Fruit fly (Drosophila melanogaster) whole organism, embryonic: ENCODE data around the gene PlexA.

ENCODE experiments used
- ATbp ChIP-seq: fragments of 200-800 bp; sonication (Bioruptor generic); optimal IDR thresholded peaks from 2 replicates; lab custom pipeline; 2017; ENCODE audit warnings: missing biosample characterization, mild to moderate bottlenecking, missing genetic modification characterization, missing genetic modification reagents
- Antp ChIP-seq: fragments of 200-800 bp; sonication (Bioruptor generic); optimal IDR thresholded peaks from 3 replicates; lab custom pipeline; 2016; ENCODE audit warnings: missing biosample characterization, missing genetic modification characterization
- B-H2 ChIP-seq: fragments of 200-800 bp; sonication (Bioruptor generic); optimal IDR thresholded peaks from 2 replicates; lab custom pipeline; 2018; ENCODE audit warnings: missing biosample characterization, mild to moderate bottlenecking, missing genetic modification characterization
- C15 ChIP-seq: fragments of 200-800 bp; sonication (Bioruptor generic); IDR thresholded peaks from 3 replicates; pipeline ENCODE4 v1.3.6; 2022; ENCODE audit warnings: missing biosample characterization, missing genetic modification characterization
- CG12236 ChIP-seq: fragments of 200-800 bp; sonication (Bioruptor generic); optimal IDR thresholded peaks from 2 replicates; lab custom pipeline; 2016; ENCODE audit warnings: missing biosample characterization, missing genetic modification characterization
- CG12659 ChIP-seq: fragments of 200-800 bp; sonication (Bioruptor generic); optimal IDR thresholded peaks from 3 replicates; lab custom pipeline; 2017; ENCODE audit warnings: mild to moderate bottlenecking, missing biosample characterization, missing genetic modification reagents, missing genetic modification characterization
- CG13424 ChIP-seq: fragments of 200-800 bp; sonication (Bioruptor generic); optimal IDR thresholded peaks from 2 replicates; lab custom pipeline; 2019; ENCODE audit warnings: missing biosample characterization, mild to moderate bottlenecking, missing genetic modification characterization, moderate library complexity
- CG14667 ChIP-seq: fragments of 200-800 bp; sonication (Bioruptor generic); IDR thresholded peaks from 2 replicates; pipeline ENCODE4 v1.3.6; 2022; ENCODE audit warnings: missing biosample characterization, missing genetic modification characterization
- CG14860 ChIP-seq: fragments of 200-800 bp; sonication (Bioruptor generic); IDR thresholded peaks from 3 replicates; pipeline ENCODE4 v1.3.6; 2022; ENCODE audit warnings: missing biosample characterization, missing genetic modification characterization; ENCODE audit not compliant: partially characterized antibody
- CG1603 ChIP-seq: fragments of 200-800 bp; sonication (Bioruptor generic); optimal IDR thresholded peaks from 2 replicates; lab custom pipeline; 2019; ENCODE audit warnings: missing biosample characterization, mild to moderate bottlenecking, missing genetic modification characterization, moderate library complexity
- CG17328 ChIP-seq: fragments of 200-800 bp; sonication (Bioruptor generic); IDR thresholded peaks from 2 replicates; pipeline ENCODE4 v1.3.6; 2022; ENCODE audit warnings: missing biosample characterization, missing genetic modification characterization
- CG17359 ChIP-seq: fragments of 200-800 bp; sonication (Bioruptor generic); optimal IDR thresholded peaks from 3 replicates; lab custom pipeline; 2018; ENCODE audit warnings: missing biosample characterization, mild to moderate bottlenecking, missing genetic modification characterization, moderate library complexity
- CG17802 ChIP-seq: fragments of 200-800 bp; sonication (Bioruptor generic); optimal IDR thresholded peaks from 2 replicates; lab custom pipeline; 2018; ENCODE audit warnings: missing biosample characterization, mild to moderate bottlenecking, missing genetic modification characterization, moderate library complexity
- CG2712 ChIP-seq: fragments of 200-800 bp; optimal IDR thresholded peaks from 3 replicates; lab custom pipeline; 2019; ENCODE audit warnings: missing biosample characterization, mild to moderate bottlenecking, missing genetic modification characterization, moderate library complexity
- CG2889 ChIP-seq: fragments of 200-800 bp; sonication (Bioruptor generic); IDR thresholded peaks from 3 replicates; pipeline ENCODE4 v1.3.6; 2022; ENCODE audit warnings: missing biosample characterization, missing genetic modification characterization
- CG31388 ChIP-seq: fragments of 200-800 bp; sonication (Bioruptor generic); optimal IDR thresholded peaks from 2 replicates; lab custom pipeline; 2016; ENCODE audit warnings: missing biosample characterization, missing genetic modification characterization
- CG31441 ChIP-seq: fragments of 200-800 bp; sonication (Bioruptor generic); IDR thresholded peaks from 2 replicates; pipeline ENCODE4 v1.3.6; 2022; ENCODE audit warnings: missing biosample characterization, missing genetic modification characterization
- CG7271 ChIP-seq: fragments of 200-800 bp; sonication (Bioruptor generic); optimal IDR thresholded peaks from 2 replicates; lab custom pipeline; 2018; ENCODE audit warnings: missing biosample characterization, mild to moderate bottlenecking, missing genetic modification characterization, moderate library complexity
- CG7556 ChIP-seq: fragments of 200-800 bp; sonication (Bioruptor generic); optimal IDR thresholded peaks from 2 replicates; lab custom pipeline; 2017; ENCODE audit warnings: missing biosample characterization, mild to moderate bottlenecking, missing genetic modification characterization
- CG7786 ChIP-seq: fragments of 200-800 bp; sonication (Bioruptor generic); optimal IDR thresholded peaks from 2 replicates; lab custom pipeline; 2016; ENCODE audit warnings: missing biosample characterization, missing genetic modification characterization
- CG8290 ChIP-seq, 3 experiments: fragments of 200-800 bp; sonication (Bioruptor generic); optimal IDR thresholded peaks; 2 replicates each; lab custom pipeline; 2016 to 2019; ENCODE audit warnings: missing biosample characterization in 3 of 3, missing genetic modification characterization in 3 of 3, mild to moderate bottlenecking in 2 of 3, moderate library complexity in 1 of 3
- CTCF ChIP-seq: fragments of 200-800 bp; sonication (Bioruptor generic); optimal IDR thresholded peaks from 2 replicates; lab custom pipeline; 2017; ENCODE audit warnings: missing biosample characterization, mild to moderate bottlenecking, missing genetic modification characterization, moderate library complexity
- Chrac-16 ChIP-seq: fragments of 200-800 bp; sonication (Bioruptor generic); optimal IDR thresholded peaks from 3 replicates; lab custom pipeline; 2016; ENCODE audit warnings: missing biosample characterization, missing genetic modification characterization
- Eip74EF ChIP-seq, 2 experiments: fragments of 200-800 bp in 1 of 2; fragments of >200 bp in 1 of 2; sonication (Bioruptor generic) in 1 of 2; optimal IDR thresholded peaks; 2 replicates each; lab custom pipeline; 2017 to 2019; ENCODE audit warnings: missing biosample characterization in 2 of 2, missing genetic modification characterization in 2 of 2, mild to moderate bottlenecking in 1 of 2, moderate library complexity in 1 of 2
- Ets97D ChIP-seq: fragments of 200-800 bp; sonication (Bioruptor generic); optimal IDR thresholded peaks from 3 replicates; lab custom pipeline; 2016; ENCODE audit warnings: missing biosample characterization, missing genetic modification characterization
- GATAe ChIP-seq: fragments of 200-800 bp; sonication (Bioruptor generic); conservative IDR thresholded peaks from 2 replicates; pipeline ENCODE4 v1.3.6; 2022; ENCODE audit warnings: missing biosample characterization, missing genetic modification characterization
- HLH3B ChIP-seq: fragments of 200-800 bp; sonication (Bioruptor generic); IDR thresholded peaks from 2 replicates; pipeline ENCODE4 v1.3.6; 2022; ENCODE audit warnings: missing biosample characterization, missing genetic modification characterization
- HLH54F ChIP-seq: fragments of 200-800 bp; sonication (Bioruptor generic); optimal IDR thresholded peaks from 3 replicates; lab custom pipeline; 2016; ENCODE audit warnings: missing biosample characterization, missing genetic modification characterization
- Lpt ChIP-seq: fragments of >200 bp; optimal IDR thresholded peaks from 2 replicates; lab custom pipeline; 2018; ENCODE audit warnings: missing biosample characterization, missing genetic modification characterization
- MESR4 ChIP-seq: fragments of 200-800 bp; sonication (Bioruptor generic); optimal IDR thresholded peaks from 2 replicates; lab custom pipeline; 2018; ENCODE audit warnings: missing biosample characterization, mild to moderate bottlenecking, missing genetic modification characterization, moderate library complexity
- Med ChIP-seq: fragments of 200-800 bp; sonication (Bioruptor generic); peaks from one replicate; lab custom pipeline; 2016; ENCODE audit warnings: missing biosample characterization, missing genetic modification characterization, mild to moderate bottlenecking, inconsistent platforms, moderate library complexity
- NfI ChIP-seq: fragments of 200-800 bp; sonication (Bioruptor generic); optimal IDR thresholded peaks from 3 replicates; lab custom pipeline; 2018; ENCODE audit warnings: missing biosample characterization, mild to moderate bottlenecking, missing genetic modification characterization, moderate library complexity
- Stat92E ChIP-seq, 3 experiments: fragments of >200 bp in 2 of 3; fragments of 200-800 bp in 1 of 3; sonication (Bioruptor generic) in 1 of 3; optimal IDR thresholded peaks; 2 replicates each; lab custom pipeline; 2017 to 2019; ENCODE audit warnings: missing biosample characterization in 3 of 3, missing genetic modification characterization in 3 of 3, mild to moderate bottlenecking in 1 of 3, moderate library complexity in 1 of 3
- TFAM ChIP-seq: fragments of 200-800 bp; sonication (Bioruptor generic); optimal IDR thresholded peaks from 2 replicates; lab custom pipeline; 2017; ENCODE audit warnings: missing biosample characterization, missing genetic modification characterization, inconsistent platforms
- Xrp1 ChIP-seq: fragments of 200-800 bp; sonication (Bioruptor generic); IDR thresholded peaks from 2 replicates; pipeline ENCODE4 v1.3.6; 2022; ENCODE audit warnings: missing biosample characterization, missing genetic modification characterization
- YL-1 ChIP-seq: fragments of 200-800 bp; sonication (Bioruptor generic); optimal IDR thresholded peaks from 3 replicates; lab custom pipeline; 2017; ENCODE audit warnings: missing biosample characterization, mild to moderate bottlenecking, missing genetic modification characterization
- aop ChIP-seq: fragments of 200-800 bp; sonication (Bioruptor generic); IDR thresholded peaks from 2 replicates; pipeline ENCODE4 v1.3.6; 2022; ENCODE audit warnings: missing biosample characterization, missing genetic modification characterization
- bab2 ChIP-seq: fragments of 200-800 bp; sonication (Bioruptor generic); optimal IDR thresholded peaks from 2 replicates; lab custom pipeline; 2016; ENCODE audit warnings: missing biosample characterization, missing genetic modification characterization
- cg ChIP-seq: fragments of 200-800 bp; sonication (Bioruptor generic); optimal IDR thresholded peaks from 3 replicates; lab custom pipeline; 2019; ENCODE audit warnings: missing biosample characterization, mild to moderate bottlenecking, missing genetic modification characterization, moderate library complexity
- ci ChIP-seq: fragments of 200-800 bp; sonication (Bioruptor generic); IDR thresholded peaks from 3 replicates; pipeline ENCODE4 v1.3.6; 2022; ENCODE audit warnings: missing biosample characterization, missing genetic modification characterization
- crp ChIP-seq, 2 experiments: fragments of 200-800 bp; sonication (Bioruptor generic); optimal IDR thresholded peaks; 2 replicates in 1 of 2; 3 replicates in 1 of 2; lab custom pipeline; 2017; ENCODE audit warnings: missing biosample characterization in 2 of 2, missing genetic modification characterization in 2 of 2, mild to moderate bottlenecking in 1 of 2, moderate library complexity in 1 of 2
- eve ChIP-seq, 2 experiments: fragments of >200 bp; optimal IDR thresholded peaks; 2 replicates each; lab custom pipeline; 2017; ENCODE audit warnings: missing biosample characterization in 2 of 2, missing genetic modification characterization in 2 of 2
- eyg ChIP-seq: fragments of 200-800 bp; sonication (Bioruptor generic); optimal IDR thresholded peaks from 3 replicates; lab custom pipeline; 2016; ENCODE audit warnings: missing biosample characterization, missing genetic modification characterization
- jumu ChIP-seq: fragments of 200-800 bp; sonication (Bioruptor generic); optimal IDR thresholded peaks from 3 replicates; lab custom pipeline; 2016; ENCODE audit warnings: missing biosample characterization, missing genetic modification characterization
- kay ChIP-seq: fragments of 200-800 bp; sonication (Bioruptor generic); optimal IDR thresholded peaks from 2 replicates; lab custom pipeline; 2016; ENCODE audit warnings: missing biosample characterization, missing genetic modification characterization
- mam ChIP-seq: fragments of 200-800 bp; sonication (Bioruptor generic); optimal IDR thresholded peaks from 3 replicates; lab custom pipeline; 2016; ENCODE audit warnings: missing biosample characterization, missing genetic modification characterization
- nerfin-1 ChIP-seq: fragments of 200-800 bp; sonication (Bioruptor generic); optimal IDR thresholded peaks from 3 replicates; lab custom pipeline; 2019; ENCODE audit warnings: missing biosample characterization, mild to moderate bottlenecking, missing genetic modification characterization, moderate library complexity
- org-1 ChIP-seq: fragments of 200-800 bp; sonication (Bioruptor generic); optimal IDR thresholded peaks from 2 replicates; lab custom pipeline; 2017; ENCODE audit warnings: missing biosample characterization, missing genetic modification characterization
- sens ChIP-seq: fragments of 200-800 bp; sonication (Bioruptor generic); peaks from one replicate; lab custom pipeline; 2016; ENCODE audit warnings: missing biosample characterization, missing genetic modification characterization
- ssp ChIP-seq: fragments of 200-800 bp; sonication (Bioruptor generic); IDR thresholded peaks from 2 replicates; pipeline ENCODE4 v1.3.6; 2022; ENCODE audit warnings: missing biosample characterization, missing genetic modification characterization
- tx ChIP-seq: fragments of 200-800 bp; sonication (Bioruptor generic); optimal IDR thresholded peaks from 2 replicates; lab custom pipeline; 2016; ENCODE audit warnings: missing biosample characterization, missing genetic modification characterization

The PlexA gene

DNA sequence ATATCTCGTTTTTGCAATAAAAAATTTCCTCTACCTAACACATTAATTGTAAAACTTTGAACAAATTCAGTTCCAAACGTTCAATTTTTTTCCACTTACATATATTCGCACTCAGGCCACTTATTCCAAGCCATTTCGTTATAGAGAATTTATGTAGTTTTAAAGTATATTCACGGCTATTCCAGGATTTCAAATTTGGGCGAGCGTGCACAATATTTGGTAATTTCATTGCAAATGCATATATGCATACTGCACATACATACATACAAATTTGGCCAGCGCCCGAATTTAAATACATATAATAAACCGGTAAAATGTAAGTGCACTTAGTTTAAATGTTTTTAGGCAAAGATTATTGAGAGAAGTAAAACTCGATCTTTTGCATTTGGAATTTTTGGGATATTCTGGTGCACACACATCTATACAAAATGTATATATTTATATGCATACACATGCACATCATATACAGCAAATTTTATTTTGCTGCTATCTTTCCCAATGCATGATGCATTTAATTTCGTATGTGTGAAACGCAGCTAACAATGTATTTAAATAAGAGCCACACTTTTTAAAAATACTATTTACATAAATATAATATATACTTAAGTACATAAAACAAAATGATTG lies 671 bp downstream of the PlexA start:
- TF ChIP-seq NfI (GFP tag; lab: Kevin White, UChicago) (no peak), HLH54F (no peak), tx (GFP tag; lab: Kevin White, UChicago) (no peak), CG17802 (tag; lab: Kevin White, UChicago) (peak; percentile 50), CG14860 (GFP tag; lab: Robert Waterston, UW) (no peak), CG1603 (tag; lab: Kevin White, UChicago) (peak; percentile 11), org-1 (GFP tag; lab: Kevin White, UChicago) (no peak), ssp (GFP tag; lab: Robert Waterston, UW) (no peak), sens (GFP tag; lab: Kevin White, UChicago) (peak; percentile 10), kay (no peak), MESR4 (peak; percentile 18), CG12659 (no peak), cg (GFP tag; lab: Kevin White, UChicago) (peak; percentile 65), mam (GFP tag; lab: Kevin White, UChicago) (no peak), CG14667 (no peak), eve (GFP tag; optimal IDR thresholded peaks at IDR 0.05; lab: Kevin White, UChicago) (peak in 1 of 2 experiments; percentile 29), CG7786 (GFP tag; lab: Kevin White, UChicago) (no peak), crp (GFP tag; optimal IDR thresholded peaks at IDR 0.05; lab: Kevin White, UChicago) (no peak), CG13424 (tag; lab: Kevin White, UChicago) (no peak), Stat92E (GFP tag; optimal IDR thresholded peaks at IDR 0.05; lab: Kevin White, UChicago) (peak in 1 of 3 experiments; percentile 56), eyg (GFP tag; lab: Kevin White, UChicago) (no peak), YL-1 (GFP tag; lab: Kevin White, UChicago) (peak; percentile 5)

- TF ChIP-seq CG17328 (peak; percentile 30; the same call in 1 of the 2 replicates), CG2889 (GFP tag; lab: Robert Waterston, UW) (no peak), HLH3B (GFP tag; lab: Robert Waterston, UW) (no peak), CG7271 (tag; lab: Kevin White, UChicago) (no peak), CG2712 (tag; lab: Kevin White, UChicago) (no peak), Antp (GFP tag; lab: Kevin White, UChicago) (no peak), aop (GFP tag; lab: Robert Waterston, UW) (no peak), Eip74EF (GFP tag; optimal IDR thresholded peaks at IDR 0.05; lab: Kevin White, UChicago) (no peak), B-H2 (GFP tag; lab: Kevin White, UChicago) (no peak), CG12236 (GFP tag; lab: Kevin White, UChicago) (no peak), GATAe (GFP tag; lab: Robert Waterston, UW) (no peak), CG31388 (GFP tag; lab: Kevin White, UChicago) (no peak), ci (GFP tag; lab: Robert Waterston, UW) (no peak), ATbp (GFP tag; lab: Kevin White, UChicago) (no peak), Xrp1 (GFP tag; lab: Robert Waterston, UW) (peak; percentile 23; the same call in 1 of the 2 replicates), nerfin-1 (tag; lab: Kevin White, UChicago) (no peak), Chrac-16 (no peak), CTCF (no peak), CG8290 (GFP tag; optimal IDR thresholded peaks at IDR 0.05; lab: Kevin White, UChicago) (no peak), CG8290 (tag; optimal IDR thresholded peaks at IDR 0.05; lab: Kevin White, UChicago) (no peak), CG7556 (no peak), jumu (no peak), TFAM (GFP tag; lab: Kevin White, UChicago) (no peak), Med (peak; percentile 0), CG17359 (tag; lab: Kevin White, UChicago) (no peak), C15 (no peak), Ets97D (GFP tag; lab: Kevin White, UChicago) (no peak), Lpt (no peak), bab2 (GFP tag; lab: Kevin White, UChicago) (no peak), CG31441 (no peak)
Measured at dm6 chr4:1025101-1025500, 1.8 kb downstream of the PlexA start.
